Fruit fly (Drosophila melanogaster): ENCODE data around the gene Qtzl.

dm6 chr2L:11987945-11988344 lies 7.6 kb upstream of the Qtzl start, which contains the start of the genes CG6686 and CG34163:
- TF ChIP-seq jim (GFP tag; optimal IDR thresholded peaks at IDR 0.05) = no peak
- TF ChIP-seq pan (optimal IDR thresholded peaks at IDR 0.05) = no peak
- no peak for TF ChIP-seq N (GFP tag; optimal IDR thresholded peaks at IDR 0.05)
- TF ChIP-seq Hr78 (GFP tag; optimal IDR thresholded peaks at IDR 0.05) = no peak
- TF ChIP-seq Dfd (GFP tag; optimal IDR thresholded peaks at IDR 0.05) = no peak
- TF ChIP-seq Vsx2 (GFP tag; optimal IDR thresholded peaks at IDR 0.05; ENCODE audit: partially characterized antibody) = no peak
- peak; percentile 45 for TF ChIP-seq psq (GFP tag; optimal IDR thresholded peaks at IDR 0.05)
- TF ChIP-seq usp (GFP tag; optimal IDR thresholded peaks at IDR 0.05) = no peak
- TF ChIP-seq HLH106 (tag; optimal IDR thresholded peaks at IDR 0.05) = peak; percentile 47
- no peak for TF ChIP-seq Hnf4 (GFP tag; optimal IDR thresholded peaks at IDR 0.05)
- TF ChIP-seq Rel (GFP tag; optimal IDR thresholded peaks at IDR 0.05) = no peak
- TF ChIP-seq Rel (tag; optimal IDR thresholded peaks at IDR 0.05) = peak; percentile 15
- TF ChIP-seq CrebA (GFP tag; optimal IDR thresholded peaks at IDR 0.05; ENCODE audit: borderline replicate concordance) = no peak
- no peak for TF ChIP-seq fru (GFP tag; optimal IDR thresholded peaks at IDR 0.05)
- no peak for TF ChIP-seq sage (GFP tag; optimal IDR thresholded peaks at IDR 0.05)
